Worm (Caenorhabditis elegans) whole organism, young adult: Measurements from ENCODE around the gene R102.11.
A peak's percentile ranks its signal among the peaks of the same experiment; 100 is the strongest.

Experiments used
- B0035.1 ChIP-seq: sonication (generic microtip); optimal IDR thresholded peaks from 2 replicates; lab custom pipeline; 2016; ENCODE audit warnings: missing genetic modification characterization, mild to moderate bottlenecking, missing compliant biosample characterization, missing genotype, missing genetic modification reagents
- F10E7.11 ChIP-seq: sonication (generic microtip); optimal IDR thresholded peaks from 2 replicates; lab custom pipeline; 2017; ENCODE audit warnings: mild to moderate bottlenecking, missing genetic modification characterization, moderate library complexity, missing compliant biosample characterization
- F22D6.2 ChIP-seq: sonication (generic microtip); optimal IDR thresholded peaks from 2 replicates; lab custom pipeline; 2016; ENCODE audit warnings: mild to moderate bottlenecking, missing genetic modification characterization, missing compliant biosample characterization
- F37B4.10 ChIP-seq: fragments of 200-800 bp; sonication (Bioruptor generic); IDR thresholded peaks from 2 replicates; pipeline ENCODE4 v1.3.6; 2022; ENCODE audit warnings: missing genetic modification characterization, missing compliant biosample characterization
- Y67H2A.10 ChIP-seq: fragments of 200-800 bp; sonication (Bioruptor generic); conservative IDR thresholded peaks from 2 replicates; pipeline ENCODE4 v1.3.6; 2022; ENCODE audit warnings: missing genetic modification reagents, missing genetic modification characterization, missing compliant biosample characterization
- atf-7 ChIP-seq: sonication (generic microtip); optimal IDR thresholded peaks from 2 replicates; lab custom pipeline; 2017; ENCODE audit warnings: mild to moderate bottlenecking, missing genetic modification characterization, missing compliant biosample characterization
- ccch-3 ChIP-seq: fragments of 200-800 bp; sonication (Bioruptor generic); optimal IDR thresholded peaks from 2 replicates; lab custom pipeline; 2018; ENCODE audit warnings: mild to moderate bottlenecking, missing genetic modification characterization, missing compliant biosample characterization
- cebp-1 ChIP-seq, 2 experiments: fragments of 200-800 bp in 1 of 2; sonication (Bioruptor generic) in 1 of 2; sonication (generic microtip) in 1 of 2; IDR thresholded peaks in 1 of 2; optimal IDR thresholded peaks in 1 of 2; 2 replicates each; pipeline versions ENCODE4 v1.3.6 to Lab custom; 2017 to 2022; ENCODE audit warnings: missing compliant biosample characterization in 2 of 2, missing genetic modification characterization in 2 of 2, mild to moderate bottlenecking in 1 of 2, missing genetic modification reagents in 1 of 2, moderate library complexity in 1 of 2
- ceh-91 ChIP-seq: fragments of 200-800 bp; sonication (Bioruptor generic); IDR thresholded peaks from 2 replicates; pipeline ENCODE4 v1.3.6; 2022; ENCODE audit warnings: missing genetic modification reagents, missing genetic modification characterization, missing compliant biosample characterization
- die-1 ChIP-seq: sonication (generic microtip); optimal IDR thresholded peaks from 2 replicates; lab custom pipeline; 2016; ENCODE audit warnings: missing genotype, mild to moderate bottlenecking, missing genetic modification characterization, missing compliant biosample characterization
- dox-1 ChIP-seq: fragments of 200-800 bp; sonication (Bioruptor generic); IDR thresholded peaks from 2 replicates; pipeline ENCODE4 v1.3.6; 2022; ENCODE audit warnings: missing genetic modification reagents, missing genetic modification characterization, missing compliant biosample characterization
- dpff-1 ChIP-seq: sonication (generic microtip); optimal IDR thresholded peaks from 2 replicates; lab custom pipeline; 2017; ENCODE audit warnings: mild to moderate bottlenecking, missing genetic modification characterization, missing compliant biosample characterization
- dpl-1 ChIP-seq: fragments of 150-350 bp; optimal IDR thresholded peaks from 2 replicates; lab custom pipeline; 2014; ENCODE audit warnings: missing biosample characterization, missing genetic modification reagents, missing genetic modification characterization
- efl-1 ChIP-seq: fragments of 150-350 bp; optimal IDR thresholded peaks from 2 replicates; lab custom pipeline; 2014; ENCODE audit warnings: missing biosample characterization, missing genetic modification reagents, missing genetic modification characterization
- egrh-3 ChIP-seq: fragments of 200-800 bp; sonication (Bioruptor generic); IDR thresholded peaks from 2 replicates; pipeline ENCODE4 v1.3.6; 2022; ENCODE audit warnings: missing genetic modification reagents, missing genetic modification characterization, missing compliant biosample characterization
- hmg-1.2 ChIP-seq: fragments of 200-800 bp; sonication (Bioruptor generic); IDR thresholded peaks from 2 replicates; pipeline ENCODE4 v1.3.6; 2022; ENCODE audit warnings: missing genetic modification reagents, missing genetic modification characterization, missing compliant biosample characterization
- lag-1 ChIP-seq: fragments of 200-800 bp; sonication (Bioruptor generic); IDR thresholded peaks from 2 replicates; pipeline ENCODE4 v1.3.6; 2022; ENCODE audit warnings: missing genetic modification reagents, missing genetic modification characterization, missing compliant biosample characterization
- let-526 ChIP-seq: fragments of 200-800 bp; sonication (Bioruptor generic); IDR thresholded peaks from 2 replicates; pipeline ENCODE4 v1.3.6; 2022; ENCODE audit warnings: missing genetic modification reagents, missing genetic modification characterization, missing compliant biosample characterization
- lin-26 ChIP-seq: fragments of 200-800 bp; sonication (Bioruptor generic); IDR thresholded peaks from 2 replicates; pipeline ENCODE4 v1.3.6; 2022; ENCODE audit warnings: missing genetic modification reagents, missing genetic modification characterization, missing compliant biosample characterization
- lir-1 ChIP-seq: fragments of 200-800 bp; sonication (Bioruptor generic); conservative IDR thresholded peaks from 2 replicates; pipeline ENCODE4 v1.3.6; 2022; ENCODE audit warnings: missing genetic modification reagents, missing genetic modification characterization, missing compliant biosample characterization
- lsl-1 ChIP-seq: fragments of 200-800 bp; sonication (Bioruptor generic); optimal IDR thresholded peaks from 2 replicates; lab custom pipeline; 2018; ENCODE audit warnings: mild to moderate bottlenecking, missing genetic modification characterization, moderate library complexity, missing compliant biosample characterization
- lsy-27 ChIP-seq: sonication (generic microtip); optimal IDR thresholded peaks from 2 replicates; lab custom pipeline; 2017; ENCODE audit warnings: missing genetic modification characterization, mild to moderate bottlenecking, missing compliant biosample characterization, antibody characterized with exemption, missing genotype, borderline replicate concordance; ENCODE audit not compliant: insufficient read depth
- mel-28 ChIP-seq: sonication (generic microtip); optimal IDR thresholded peaks from 2 replicates; lab custom pipeline; 2016; ENCODE audit warnings: borderline replicate concordance, mild to moderate bottlenecking, missing genetic modification characterization, missing compliant biosample characterization
- pbrm-1 ChIP-seq: fragments of 200-800 bp; sonication (Bioruptor generic); IDR thresholded peaks from 2 replicates; pipeline ENCODE4 v1.3.6; 2022; ENCODE audit warnings: missing genetic modification reagents, missing genetic modification characterization, missing compliant biosample characterization
- rec-8 ChIP-seq, 2 experiments: sonication (generic microtip); optimal IDR thresholded peaks; 2 replicates each; lab custom pipeline; 2016; ENCODE audit warnings: mild to moderate bottlenecking in 2 of 2, missing genetic modification characterization in 2 of 2, missing genetic modification reagents in 2 of 2, missing genotype in 2 of 2, missing biosample characterization in 1 of 2, missing compliant biosample characterization in 1 of 2, moderate library complexity in 1 of 2
- sdz-38 ChIP-seq: sonication (generic microtip); optimal IDR thresholded peaks from 2 replicates; lab custom pipeline; 2016; ENCODE audit warnings: missing genotype, missing genetic modification characterization, missing compliant biosample characterization
- snpc-4 ChIP-seq, 5 experiments: fragments of 150-350 bp in 1 of 5; sonication (generic microtip) in 4 of 5; optimal IDR thresholded peaks; 2 replicates each; lab custom pipeline; 2014 to 2018; ENCODE audit warnings: missing genetic modification characterization in 5 of 5, missing biosample characterization in 3 of 5, antibody characterized with exemption in 2 of 5, mild to moderate bottlenecking in 2 of 5, missing compliant biosample characterization in 2 of 5, missing genotype in 2 of 5, moderate library complexity in 2 of 5, missing genetic modification reagents in 1 of 5
- tlf-1 ChIP-seq: fragments of 200-800 bp; sonication (Bioruptor generic); optimal IDR thresholded peaks from 2 replicates; lab custom pipeline; 2018; ENCODE audit warnings: mild to moderate bottlenecking, missing genetic modification characterization, missing compliant biosample characterization
- xnd-1 ChIP-seq: sonication (generic microtip); optimal IDR thresholded peaks from 2 replicates; lab custom pipeline; 2016; ENCODE audit warnings: missing genotype, missing genetic modification reagents, missing genetic modification characterization, missing compliant biosample characterization
- ztf-25 ChIP-seq: fragments of 200-800 bp; sonication (Bioruptor generic); IDR thresholded peaks from 2 replicates; pipeline ENCODE4 v1.3.6; 2022; ENCODE audit warnings: missing genetic modification reagents, missing genetic modification characterization, missing compliant biosample characterization
- ztf-6 ChIP-seq: fragments of 200-800 bp; sonication (Bioruptor generic); IDR thresholded peaks from 2 replicates; pipeline ENCODE4 v1.3.6; 2022; ENCODE audit warnings: missing genetic modification reagents, missing genetic modification characterization, missing compliant biosample characterization

The R102.11 gene

ce11 chrIV:10714594-10714993 lies 15.0 kb upstream of the R102.11 start:
- TF ChIP-seq F37B4.10 (GFP tag; lab: Robert Waterston, UW) = no peak
- TF ChIP-seq pbrm-1 (GFP tag; lab: Robert Waterston, UW) = no peak
- TF ChIP-seq lsl-1 (GFP tag; lab: Kevin White, UChicago) = no peak
- TF ChIP-seq mel-28 (tag; lab: Kevin White, UChicago) = no peak
- no peak for TF ChIP-seq F10E7.11 (tag; lab: Kevin White, UChicago)
- TF ChIP-seq F22D6.2 (tag; lab: Kevin White, UChicago) = no peak
- no peak for TF ChIP-seq lsy-27 (tag; lab: Kevin White, UChicago)
- peak; percentile 90 for TF ChIP-seq hmg-1.2 (GFP tag; lab: Robert Waterston, UW)
- TF ChIP-seq, all 124 proteins: peak for 1

ce11 chrIV:10711729-10712128 lies 12.2 kb upstream of the R102.11 start, which contains the start of gene glb-21:
Gene glb-21 (minus strand): TSS chrIV:10711794.
- TF ChIP-seq ceh-91 (GFP tag; lab: Robert Waterston, UW) (no peak), lag-1 (no peak), lsy-27 (tag; lab: Kevin White, UChicago) (no peak), F22D6.2 (tag; lab: Kevin White, UChicago) (no peak), atf-7 (tag; lab: Kevin White, UChicago) (no peak), dox-1 (GFP tag; lab: Robert Waterston, UW) (no peak), die-1 (tag; lab: Kevin White, UChicago) (no peak), cebp-1 (GFP tag; IDR thresholded peaks at IDR 0.05; lab: Robert Waterston, UW) (no peak), cebp-1 (tag; optimal IDR thresholded peaks at IDR 0.05; lab: Kevin White, UChicago) (no peak), rec-8 (tag; optimal IDR thresholded peaks at IDR 0.05; lab: Kevin White, UChicago) (no peak), B0035.1 (tag; lab: Kevin White, UChicago) (no peak), egrh-3 (GFP tag; lab: Robert Waterston, UW) (no peak), ztf-25 (GFP tag; lab: Robert Waterston, UW) (no peak), dpff-1 (tag; lab: Kevin White, UChicago) (no peak), snpc-4 (GFP tag; optimal IDR thresholded peaks at IDR 0.05; lab: Kevin White, UChicago) (no peak), snpc-4 (tag; optimal IDR thresholded peaks at IDR 0.05; lab: Kevin White, UChicago) (no peak)

ce11 chrIV:10706090-10706489 lies 6.5 kb upstream of the R102.11 start, which contains the start of gene R102.6:
Gene R102.6 (minus strand): TSS chrIV:10706190.
- no peak for TF ChIP-seq ccch-3 (GFP tag; lab: Kevin White, UChicago)
- TF ChIP-seq lsy-27 (tag; lab: Kevin White, UChicago) = no peak
- TF ChIP-seq efl-1 (GFP tag; lab: Kevin White, UChicago) = no peak
- TF ChIP-seq lin-26 (GFP tag; lab: Robert Waterston, UW) = no peak
- TF ChIP-seq ztf-6 (GFP tag; lab: Robert Waterston, UW) = no peak
- TF ChIP-seq tlf-1 (GFP tag; lab: Kevin White, UChicago) = no peak

DNA sequence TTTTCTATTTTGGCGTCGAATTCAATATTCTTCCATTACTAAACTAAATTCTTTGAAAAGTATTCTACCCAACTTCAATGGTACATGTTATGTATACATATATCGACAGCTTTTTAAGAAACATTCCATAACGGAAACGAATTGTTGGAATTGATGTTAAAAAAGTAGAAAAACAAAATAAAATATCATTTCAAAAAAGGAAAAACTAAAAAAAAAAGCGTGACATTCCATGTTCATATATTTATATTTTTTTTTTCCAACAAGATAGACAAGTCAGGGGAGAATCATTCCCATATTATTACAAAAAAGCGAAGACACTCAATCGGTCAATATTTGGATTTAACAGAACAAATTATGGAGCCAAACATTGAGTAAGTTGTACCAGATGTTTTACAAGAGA lies 5.6 kb upstream of the R102.11 start, which contains the start of gene R102.10:
Gene R102.10 (plus strand): TSS at position 301 of the 400 bp plus-strand sequence.
- TF ChIP-seq xnd-1 (no peak), let-526 (no peak), lir-1 (no peak), sdz-38 (tag; lab: Kevin White, UChicago) (no peak), cebp-1 (GFP tag; IDR thresholded peaks at IDR 0.05; lab: Robert Waterston, UW) (no peak), cebp-1 (tag; optimal IDR thresholded peaks at IDR 0.05; lab: Kevin White, UChicago) (no peak), Y67H2A.10 (GFP tag; lab: Robert Waterston, UW) (no peak), dpl-1 (GFP tag; lab: Kevin White, UChicago) (no peak), hmg-1.2 (GFP tag; lab: Robert Waterston, UW) (no peak), lag-1 (no peak), die-1 (tag; lab: Kevin White, UChicago) (no peak)
